Worm (Caenorhabditis elegans) whole organism, L2 larva: ENCODE data around the gene F38B6.4.

Experiments used
- F13H6.1 ChIP-seq: sonication (generic microtip); optimal IDR thresholded peaks from 2 replicates; lab custom pipeline; 2016; ENCODE audit warnings: missing genetic modification characterization, missing compliant biosample characterization
- Y55F3AM.14 ChIP-seq: fragments of 200-800 bp; sonication (Bioruptor generic); optimal IDR thresholded peaks from 2 replicates; lab custom pipeline; 2018; ENCODE audit warnings: mild to moderate bottlenecking, missing genetic modification characterization, missing compliant biosample characterization
- alr-1 ChIP-seq: fragments of 150-350 bp; optimal IDR thresholded peaks from 2 replicates; lab custom pipeline; 2014; ENCODE audit warnings: missing biosample characterization, missing genetic modification characterization
- aly-2 ChIP-seq: fragments of 150-350 bp; optimal IDR thresholded peaks from 2 replicates; lab custom pipeline; 2014; ENCODE audit warnings: missing biosample characterization, missing genetic modification characterization
- blmp-1 ChIP-seq: sonication (generic microtip); optimal IDR thresholded peaks from 2 replicates; lab custom pipeline; 2017; ENCODE audit warnings: missing genetic modification characterization, mild to moderate bottlenecking, missing compliant biosample characterization, antibody characterized with exemption, moderate library complexity; ENCODE audit not compliant: insufficient read depth
- ceh-16 ChIP-seq: fragments of 150-350 bp; optimal IDR thresholded peaks from 2 replicates; lab custom pipeline; 2014; ENCODE audit warnings: missing biosample characterization, missing genetic modification characterization
- ceh-82 ChIP-seq: fragments of 150-350 bp; optimal IDR thresholded peaks from 2 replicates; lab custom pipeline; 2014; ENCODE audit warnings: missing biosample characterization, missing genetic modification characterization
- crh-2 ChIP-seq: sonication (generic microtip); optimal IDR thresholded peaks from 2 replicates; lab custom pipeline; 2017; ENCODE audit warnings: missing biosample characterization, missing genetic modification characterization
- dmd-4 ChIP-seq: sonication (generic microtip); optimal IDR thresholded peaks from 2 replicates; lab custom pipeline; 2017; ENCODE audit warnings: missing biosample characterization, missing genetic modification characterization
- egl-27 ChIP-seq: sonication (generic microtip); optimal IDR thresholded peaks from 3 replicates; lab custom pipeline; 2017; ENCODE audit warnings: missing biosample characterization, missing genetic modification reagents, missing genetic modification characterization
- elt-1 ChIP-seq: fragments of 150-350 bp; optimal IDR thresholded peaks from 2 replicates; lab custom pipeline; 2014; ENCODE audit warnings: missing biosample characterization, missing genetic modification characterization
- elt-3 ChIP-seq: sonication (generic microtip); optimal IDR thresholded peaks from 2 replicates; lab custom pipeline; 2017; ENCODE audit warnings: missing biosample characterization, missing genetic modification characterization
- fos-1 ChIP-seq: fragments of 150-350 bp; optimal IDR thresholded peaks from 2 replicates; lab custom pipeline; 2014; ENCODE audit warnings: missing biosample characterization, missing genetic modification characterization
- gmeb-1 ChIP-seq: fragments of 150-350 bp; optimal IDR thresholded peaks from 2 replicates; lab custom pipeline; 2014; ENCODE audit warnings: missing biosample characterization, missing genetic modification characterization
- lin-13 ChIP-seq: fragments of 150-350 bp; optimal IDR thresholded peaks from 2 replicates; lab custom pipeline; 2014; ENCODE audit warnings: missing biosample characterization, missing genetic modification reagents, missing genetic modification characterization
- lin-39 ChIP-seq: fragments of 150-350 bp; optimal IDR thresholded peaks from 2 replicates; lab custom pipeline; 2014; ENCODE audit warnings: missing biosample characterization, missing genetic modification reagents, missing genetic modification characterization
- lsy-2 ChIP-seq, 2 experiments: fragments of 150-350 bp in 1 of 2; sonication (generic microtip) in 1 of 2; optimal IDR thresholded peaks; 2 replicates each; lab custom pipeline; 2014 to 2017; ENCODE audit warnings: missing biosample characterization in 2 of 2, missing genetic modification characterization in 2 of 2
- mab-5 ChIP-seq: fragments of 150-350 bp; optimal IDR thresholded peaks from 2 replicates; lab custom pipeline; 2014; ENCODE audit warnings: missing biosample characterization, missing genetic modification characterization
- mdl-1 ChIP-seq, 2 experiments: fragments of 150-350 bp in 1 of 2; sonication (generic microtip) in 1 of 2; optimal IDR thresholded peaks; 2 replicates each; lab custom pipeline; 2017; ENCODE audit warnings: missing biosample characterization in 2 of 2, missing genetic modification characterization in 2 of 2
- nhr-10 ChIP-seq: sonication (generic microtip); optimal IDR thresholded peaks from 2 replicates; lab custom pipeline; 2017; ENCODE audit warnings: missing biosample characterization, missing genetic modification characterization
- nhr-11 ChIP-seq: fragments of 150-350 bp; optimal IDR thresholded peaks from 2 replicates; lab custom pipeline; 2014; ENCODE audit warnings: missing biosample characterization, missing genetic modification characterization
- nhr-12 ChIP-seq: fragments of 150-350 bp; optimal IDR thresholded peaks from 2 replicates; lab custom pipeline; 2014; ENCODE audit warnings: missing biosample characterization, missing genetic modification characterization
- nhr-21 ChIP-seq: fragments of 150-350 bp; optimal IDR thresholded peaks from 2 replicates; lab custom pipeline; 2014; ENCODE audit warnings: missing biosample characterization, missing genetic modification characterization
- nhr-23 ChIP-seq: fragments of 150-350 bp; optimal IDR thresholded peaks from 2 replicates; lab custom pipeline; 2014; ENCODE audit warnings: missing biosample characterization, missing genetic modification reagents, missing genetic modification characterization
- nhr-25 ChIP-seq: fragments of 150-350 bp; sonication (generic microtip); optimal IDR thresholded peaks from 3 replicates; lab custom pipeline; 2014; ENCODE audit warnings: missing biosample characterization, missing genetic modification characterization
- nhr-77 ChIP-seq: fragments of 150-350 bp; optimal IDR thresholded peaks from 2 replicates; lab custom pipeline; 2014; ENCODE audit warnings: missing biosample characterization, missing genetic modification characterization
- peb-1 ChIP-seq: fragments of 150-350 bp; optimal IDR thresholded peaks from 2 replicates; lab custom pipeline; 2014; ENCODE audit warnings: missing biosample characterization, missing genetic modification characterization
- sem-4 ChIP-seq: fragments of 150-350 bp; optimal IDR thresholded peaks from 2 replicates; lab custom pipeline; 2014; ENCODE audit warnings: missing biosample characterization, missing genetic modification reagents, missing genetic modification characterization
- sma-3 ChIP-seq: sonication (generic microtip); optimal IDR thresholded peaks from 2 replicates; lab custom pipeline; 2016; ENCODE audit warnings: missing genetic modification reagents, missing genetic modification characterization, missing compliant biosample characterization
- snpc-4 ChIP-seq: fragments of 150-350 bp; optimal IDR thresholded peaks from 2 replicates; lab custom pipeline; 2014; ENCODE audit warnings: missing biosample characterization, missing genetic modification characterization
- unc-39 ChIP-seq: fragments of 150-350 bp; optimal IDR thresholded peaks from 2 replicates; lab custom pipeline; 2014; ENCODE audit warnings: missing biosample characterization, missing genetic modification characterization
- unc-62 ChIP-seq: fragments of 150-350 bp; optimal IDR thresholded peaks from 2 replicates; lab custom pipeline; 2014; ENCODE audit warnings: missing biosample characterization, missing genetic modification reagents, missing genetic modification characterization
- zag-1 ChIP-seq: fragments of 150-350 bp; optimal IDR thresholded peaks from 2 replicates; lab custom pipeline; 2014; ENCODE audit warnings: missing biosample characterization, missing genetic modification characterization
- ztf-1 ChIP-seq: fragments of 200-800 bp; sonication (Bioruptor generic); conservative IDR thresholded peaks from 2 replicates; pipeline ENCODE4 v1.3.6; 2022; ENCODE audit warnings: missing genetic modification characterization, missing compliant biosample characterization
- ztf-4 ChIP-seq: fragments of 150-350 bp; optimal IDR thresholded peaks from 2 replicates; lab custom pipeline; 2014; ENCODE audit warnings: missing biosample characterization, missing genetic modification characterization

The F38B6.4 gene

ce11 chrX:6674333-6674919, at the start of gene F38B6.4:
F38B6.4 (plus strand) TSS chrX:6674869.
- TF ChIP-seq F13H6.1 (tag; lab: Kevin White, UChicago) (no peak), fos-1 (peak; percentile 75), alr-1 (tag; lab: Kevin White, UChicago) (no peak), elt-1 (tag; lab: Kevin White, UChicago) (no peak)

DNA sequence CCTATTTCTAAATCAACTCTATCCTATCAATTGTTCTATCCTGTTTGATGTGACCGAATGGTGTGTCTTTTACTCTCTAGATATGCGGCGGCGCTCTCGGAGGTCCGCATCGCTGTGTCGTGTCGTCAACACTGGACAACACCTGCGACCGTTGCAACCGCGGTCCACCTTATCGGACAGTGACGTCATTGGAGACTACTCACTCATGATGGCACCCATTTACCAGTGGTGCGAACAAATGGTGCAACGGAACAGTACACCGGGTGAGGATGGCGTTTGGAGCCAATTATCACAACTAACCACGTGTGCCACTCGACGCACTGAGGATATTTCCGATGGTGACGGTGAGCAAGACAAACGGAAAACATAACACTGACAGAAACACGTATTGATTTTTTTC, 49.4 kb upstream of the F38B6.4 start:
- no peak for TF ChIP-seq blmp-1 (tag; lab: Kevin White, UChicago)
- no peak for TF ChIP-seq gmeb-1 (tag; lab: Kevin White, UChicago)
- no peak for TF ChIP-seq lsy-2 (tag; optimal IDR thresholded peaks at IDR 0.05; lab: Kevin White, UChicago)
- TF ChIP-seq aly-2 (tag; lab: Kevin White, UChicago): no peak
- no peak for TF ChIP-seq lin-13 (GFP tag; lab: Kevin White, UChicago)
- TF ChIP-seq unc-62 (GFP tag; lab: Kevin White, UChicago): no peak
- TF ChIP-seq F13H6.1 (tag; lab: Kevin White, UChicago): no peak
- no peak for TF ChIP-seq dmd-4 (tag; lab: Kevin White, UChicago)

- TF ChIP-seq nhr-11 (tag; lab: Kevin White, UChicago): no peak
- TF ChIP-seq sma-3 (GFP tag; lab: Kevin White, UChicago): no peak
- TF ChIP-seq ztf-1: no peak
- TF ChIP-seq mdl-1 (tag; optimal IDR thresholded peaks at IDR 0.05; lab: Kevin White, UChicago): no peak
Measured at ce11 chrX:6630645-6631044, 44.0 kb upstream of the F38B6.4 start.

ce11 chrX:6631437-6631836, 43.2 kb upstream of the F38B6.4 start, which contains the start of gene aexr-2:
aexr-2 (minus strand) TSS chrX:6631537.
- no peak for TF ChIP-seq dmd-4 (tag; lab: Kevin White, UChicago)
- no peak for TF ChIP-seq sma-3 (GFP tag; lab: Kevin White, UChicago)
- TF ChIP-seq snpc-4 (tag; lab: Kevin White, UChicago): no peak
- TF ChIP-seq sem-4: no peak
- TF ChIP-seq gmeb-1 (tag; lab: Kevin White, UChicago): no peak
- TF ChIP-seq nhr-12 (tag; lab: Kevin White, UChicago): no peak
- no peak for TF ChIP-seq elt-3
- TF ChIP-seq nhr-11 (tag; lab: Kevin White, UChicago): no peak
- TF ChIP-seq ceh-16: no peak
- no peak for TF ChIP-seq nhr-25 (tag; lab: Kevin White, UChicago)
- no peak for TF ChIP-seq nhr-77
- TF ChIP-seq mab-5 (tag; lab: Kevin White, UChicago): no peak
- TF ChIP-seq ceh-82 (tag; lab: Kevin White, UChicago): no peak
- TF ChIP-seq Y55F3AM.14 (GFP tag; lab: Kevin White, UChicago): no peak
- no peak for TF ChIP-seq ztf-4 (tag; lab: Kevin White, UChicago)
- TF ChIP-seq peb-1 (tag; lab: Kevin White, UChicago): no peak
- no peak for TF ChIP-seq alr-1 (tag; lab: Kevin White, UChicago)
- TF ChIP-seq nhr-21 (tag; lab: Kevin White, UChicago): no peak
- TF ChIP-seq nhr-23: no peak

ce11 chrX:6635173-6635572, 39.5 kb upstream of the F38B6.4 start, which contains the start of gene aexr-1:
aexr-1 (minus strand) TSS chrX:6635273.
- no peak for TF ChIP-seq nhr-12 (tag; lab: Kevin White, UChicago)
- no peak for TF ChIP-seq nhr-25 (tag; lab: Kevin White, UChicago)
- TF ChIP-seq lsy-2 (tag; optimal IDR thresholded peaks at IDR 0.05; lab: Kevin White, UChicago): no peak
- no peak for TF ChIP-seq zag-1 (tag; lab: Kevin White, UChicago)
- no peak for TF ChIP-seq ceh-16
- TF ChIP-seq crh-2: no peak
- no peak for TF ChIP-seq mdl-1 (tag; optimal IDR thresholded peaks at IDR 0.05; lab: Kevin White, UChicago)
- TF ChIP-seq egl-27: no peak
- no peak for TF ChIP-seq lin-39 (tag; lab: Kevin White, UChicago)
- TF ChIP-seq nhr-11 (tag; lab: Kevin White, UChicago): no peak
- TF ChIP-seq unc-39 (tag; lab: Kevin White, UChicago): no peak
- TF ChIP-seq mab-5 (tag; lab: Kevin White, UChicago): no peak
- no peak for TF ChIP-seq nhr-10 (tag; lab: Kevin White, UChicago)
- no peak for TF ChIP-seq elt-3
